Fruit fly (Drosophila melanogaster): ENCODE measurements around the gene del.

The del gene

dm6 chr2L:21141714-21142500 is 6.4 kb downstream of the del start, which contains the start of gene Dap160 (continued):
- TF ChIP-seq tap (tag; optimal IDR thresholded peaks at IDR 0.05), result no peak
- peak; percentile 55 for TF ChIP-seq CG9932 (GFP tag; IDR thresholded peaks at IDR 0.05)
- TF ChIP-seq bbx (GFP tag; IDR thresholded peaks at IDR 0.05; ENCODE audit: partially characterized antibody), result peak; percentile 76
- TF ChIP-seq CG9876 (GFP tag; optimal IDR thresholded peaks at IDR 0.05), result no peak
- no peak for TF ChIP-seq Hsf (GFP tag; optimal IDR thresholded peaks at IDR 0.05)
- no peak for TF ChIP-seq Awh (GFP tag; IDR thresholded peaks at IDR 0.05)
- TF ChIP-seq Sry-δ (GFP tag; optimal IDR thresholded peaks at IDR 0.05), result peak; percentile 50
- no peak for TF ChIP-seq Dip2 (GFP tag; IDR thresholded peaks at IDR 0.05)
- no peak for TF ChIP-seq twi (tag; optimal IDR thresholded peaks at IDR 0.05)
- no peak for TF ChIP-seq CG12769 (tag; optimal IDR thresholded peaks at IDR 0.05)
- TF ChIP-seq NFAT (GFP tag; IDR thresholded peaks at IDR 0.05), result peak; percentile 41; the same call in 1 of the 2 replicates
- TF ChIP-seq hb (GFP tag; IDR thresholded peaks at IDR 0.05; ENCODE audit: partially characterized antibody), result peak; percentile 63; the same call in 1 of the 3 replicates
- TF ChIP-seq dan (GFP tag; IDR thresholded peaks at IDR 0.05), result no peak
- TF ChIP-seq BEAF-32 (GFP tag; optimal IDR thresholded peaks at IDR 0.05), result peak; percentile 70
- TF ChIP-seq mirr (GFP tag; optimal IDR thresholded peaks at IDR 0.05), result peak; percentile 24
- peak; percentile 41 for TF ChIP-seq Fer1 (GFP tag; optimal IDR thresholded peaks at IDR 0.05)
- TF ChIP-seq sens (GFP tag), result peak; percentile 76
- TF ChIP-seq Bgb (GFP tag; IDR thresholded peaks at IDR 0.05; ENCODE audit: partially characterized antibody), result peak; percentile 78
- no peak for TF ChIP-seq Taf1 (GFP tag; IDR thresholded peaks at IDR 0.05)
- no peak for TF ChIP-seq CG11247 (GFP tag; IDR thresholded peaks at IDR 0.05)
- no peak for TF ChIP-seq CG17912 (GFP tag; optimal IDR thresholded peaks at IDR 0.05)
- no peak for TF ChIP-seq Gug (GFP tag; IDR thresholded peaks at IDR 0.05)
- TF ChIP-seq cad (GFP tag; optimal IDR thresholded peaks at IDR 0.05), result no peak
- peak; percentile 39 for TF ChIP-seq exex (tag; optimal IDR thresholded peaks at IDR 0.05)
- TF ChIP-seq jing (GFP tag; optimal IDR thresholded peaks at IDR 0.05), result no peak
- TF ChIP-seq pzg (GFP tag; optimal IDR thresholded peaks at IDR 0.05), result peak; percentile 67
- peak; percentile 93 for TF ChIP-seq CG3995 (GFP tag; optimal IDR thresholded peaks at IDR 0.05)
- TF ChIP-seq CG6765 (GFP tag; optimal IDR thresholded peaks at IDR 0.05), result no peak
- TF ChIP-seq CG2875 (GFP tag; optimal IDR thresholded peaks at IDR 0.05), result no peak
- TF ChIP-seq unc-4 (GFP tag; IDR thresholded peaks at IDR 0.05; ENCODE audit: partially characterized antibody), result peak; percentile 68
- TF ChIP-seq CG17385 (GFP tag; optimal IDR thresholded peaks at IDR 0.05), result no peak
- peak; percentile 61 for TF ChIP-seq CG17802 (tag; optimal IDR thresholded peaks at IDR 0.05)
- TF ChIP-seq Sox100B (GFP tag; optimal IDR thresholded peaks at IDR 0.05), result no peak
- peak; percentile 54 for TF ChIP-seq Dp (GFP tag; optimal IDR thresholded peaks at IDR 0.05)
- peak; percentile 52; the same call in 1 of the 2 replicates for TF ChIP-seq Rfx (GFP tag; IDR thresholded peaks at IDR 0.05)
- no peak for TF ChIP-seq pfk (GFP tag; optimal IDR thresholded peaks at IDR 0.05)
- no peak for TF ChIP-seq Atf6 (GFP tag; IDR thresholded peaks at IDR 0.05)
- TF ChIP-seq CG13296 (GFP tag; optimal IDR thresholded peaks at IDR 0.05), result no peak
- TF ChIP-seq Opbp (GFP tag; IDR thresholded peaks at IDR 0.05; ENCODE audit: partially characterized antibody), result peak; percentile 82; the same call in 2 of the 3 replicates
- TF ChIP-seq sob (GFP tag; IDR thresholded peaks at IDR 0.05), result peak; percentile 59; the same call in 1 of the 2 replicates
- no peak for TF ChIP-seq CG4282 (GFP tag; optimal IDR thresholded peaks at IDR 0.05)
- no peak for TF ChIP-seq CG11085 (GFP tag; IDR thresholded peaks at IDR 0.05)
- TF ChIP-seq inv (GFP tag; IDR thresholded peaks at IDR 0.05; ENCODE audit: partially characterized antibody), result peak; percentile 62; the same call in 1 of the 2 replicates
- TF ChIP-seq ato (GFP tag; IDR thresholded peaks at IDR 0.05; ENCODE audit: partially characterized antibody), result peak; percentile 49; the same call in 1 of the 2 replicates
- TF ChIP-seq Myb (GFP tag; optimal IDR thresholded peaks at IDR 0.05), result peak; percentile 92
- no peak for TF ChIP-seq Hr39 (optimal IDR thresholded peaks at IDR 0.05)
- TF ChIP-seq Lpt (GFP tag; optimal IDR thresholded peaks at IDR 0.05), result no peak
- no peak for TF ChIP-seq croc (GFP tag; conservative IDR thresholded peaks at IDR 0.05)
- no peak for TF ChIP-seq cwo (GFP tag; optimal IDR thresholded peaks at IDR 0.05)
